Worm (Caenorhabditis elegans): ENCODE data around the gene K07H8.7.

Gene K07H8.7

ce11 chrIV:8221946-8222345 is 37.9 kb downstream of the K07H8.7 start, which contains the start of gene gpx-6:
gpx-6 (plus strand) TSS chrIV:8222202.
- TF ChIP-seq hlh-1 (tag; optimal IDR thresholded peaks at IDR 0.05) = peak; percentile 53
- TF ChIP-seq drap-1 (GFP tag; optimal IDR thresholded peaks at IDR 0.05) = no peak

- TF ChIP-seq snpc-4 (tag; optimal IDR thresholded peaks at IDR 0.05) (no peak), elt-1 (tag; optimal IDR thresholded peaks at IDR 0.05; ENCODE audit: borderline replicate concordance, insufficient read depth) (peak; percentile 4)
Observed at ce11 chrIV:8219987-8220386, 39.8 kb downstream of the K07H8.7 start, which contains the start of gene ocr-2. ocr-2 (minus strand) TSS chrIV:8220087.

ce11 chrIV:8211747-8212146 is 48.1 kb downstream of the K07H8.7 start, which contains the start of gene C07G1.7:
C07G1.7 (minus strand) TSS chrIV:8211847.
- TF ChIP-seq zip-8 (tag; optimal IDR thresholded peaks at IDR 0.05) = peak; percentile 66
- no peak for TF ChIP-seq lin-13 (tag; optimal IDR thresholded peaks at IDR 0.05)

- TF ChIP-seq blmp-1 (tag; optimal IDR thresholded peaks at IDR 0.05) (no peak), tbx-8 (GFP tag; optimal IDR thresholded peaks at IDR 0.05) (no peak), pha-4 (tag; optimal IDR thresholded peaks at IDR 0.05) (no peak), ztf-11 (tag; optimal IDR thresholded peaks at IDR 0.05) (no peak), flh-1 (GFP tag; optimal IDR thresholded peaks at IDR 0.05) (no peak), ces-1 (GFP tag; optimal IDR thresholded peaks at IDR 0.05) (no peak), nhr-237 (tag; optimal IDR thresholded peaks at IDR 0.05) (no peak), mep-1 (tag; optimal IDR thresholded peaks at IDR 0.05) (no peak), mls-2 (tag; optimal IDR thresholded peaks at IDR 0.05) (no peak), sptf-1 (tag; optimal IDR thresholded peaks at IDR 0.05) (no peak), cnd-1 (tag; optimal IDR thresholded peaks at IDR 0.05) (no peak), elt-1 (tag; optimal IDR thresholded peaks at IDR 0.05; ENCODE audit: borderline replicate concordance, insufficient read depth) (no peak), snpc-4 (tag; optimal IDR thresholded peaks at IDR 0.05) (no peak), sem-2 (GFP tag; optimal IDR thresholded peaks at IDR 0.05) (no peak), unc-62 (GFP tag; optimal IDR thresholded peaks at IDR 0.05) (no peak), elt-3 (tag; optimal IDR thresholded peaks at IDR 0.05) (no peak), bed-3 (GFP tag; optimal IDR thresholded peaks at IDR 0.05) (no peak)
Observed at ce11 chrIV:8210300-8210699, 49.5 kb downstream of the K07H8.7 start, which contains the start of gene C07G1.6. C07G1.6 (minus strand) TSS chrIV:8210400.
